Fruit fly (Drosophila melanogaster) whole organism, prepupa: ENCODE measurements around the gene CG8765.

Experiments
- Blimp-1 ChIP-seq: fragments of 200-800 bp; sonication (Bioruptor generic); optimal IDR thresholded peaks from 3 replicates; lab custom pipeline; 2017; ENCODE audit warnings: missing biosample characterization, missing genetic modification characterization, mild to moderate bottlenecking, moderate library complexity, missing genetic modification reagents
- CG10631 ChIP-seq: fragments of 200-800 bp; sonication (Bioruptor generic); optimal IDR thresholded peaks from 2 replicates; lab custom pipeline; 2016; ENCODE audit warnings: missing biosample characterization, missing genetic modification characterization
- CG10669 ChIP-seq: fragments of 200-800 bp; sonication (Bioruptor generic); optimal IDR thresholded peaks from 3 replicates; lab custom pipeline; 2018; ENCODE audit warnings: missing biosample characterization, mild to moderate bottlenecking, missing genetic modification characterization, moderate library complexity
- CG11294 ChIP-seq: fragments of 200-800 bp; sonication (Bioruptor generic); IDR thresholded peaks from 2 replicates; pipeline ENCODE4 v1.3.6; 2022; ENCODE audit warnings: missing biosample characterization, missing genetic modification characterization
- CG11762 ChIP-seq: fragments of 200-800 bp; sonication (Bioruptor generic); optimal IDR thresholded peaks from 3 replicates; lab custom pipeline; 2016; ENCODE audit warnings: missing biosample characterization, missing genetic modification characterization; ENCODE audit not compliant: insufficient read depth
- CG15336 ChIP-seq: fragments of 200-800 bp; sonication (Bioruptor generic); IDR thresholded peaks from 2 replicates; pipeline ENCODE4 v1.3.6; 2022; ENCODE audit warnings: missing biosample characterization, missing genetic modification characterization
- CG1621 ChIP-seq: fragments of 200-800 bp; sonication (Bioruptor generic); optimal IDR thresholded peaks from 3 replicates; lab custom pipeline; 2018; ENCODE audit warnings: missing biosample characterization, mild to moderate bottlenecking, missing genetic modification characterization
- CG16779 ChIP-seq: fragments of 200-800 bp; sonication (Bioruptor generic); optimal IDR thresholded peaks from 3 replicates; lab custom pipeline; 2017; ENCODE audit warnings: missing biosample characterization, mild to moderate bottlenecking, missing genetic modification characterization
- CG3032 ChIP-seq: fragments of 200-800 bp; optimal IDR thresholded peaks from 2 replicates; lab custom pipeline; 2019; ENCODE audit warnings: missing biosample characterization, mild to moderate bottlenecking, missing genetic modification characterization, moderate library complexity
- CG34406 ChIP-seq: fragments of 200-800 bp; sonication (Bioruptor generic); optimal IDR thresholded peaks from 3 replicates; lab custom pipeline; 2016; ENCODE audit warnings: missing biosample characterization, missing genetic modification characterization
- CG4318 ChIP-seq: fragments of 200-800 bp; sonication (Bioruptor generic); optimal IDR thresholded peaks from 3 replicates; lab custom pipeline; 2017; ENCODE audit warnings: missing biosample characterization, mild to moderate bottlenecking, missing genetic modification characterization
- CG6276 ChIP-seq: fragments of 200-800 bp; sonication (Bioruptor generic); optimal IDR thresholded peaks from 2 replicates; lab custom pipeline; 2017; ENCODE audit warnings: missing biosample characterization, mild to moderate bottlenecking, missing genetic modification characterization
- CG6792 ChIP-seq: fragments of 200-800 bp; sonication (Bioruptor generic); optimal IDR thresholded peaks from 3 replicates; lab custom pipeline; 2016; ENCODE audit warnings: missing biosample characterization, missing genetic modification characterization
- CG6808 ChIP-seq: fragments of 200-800 bp; sonication (Bioruptor generic); optimal IDR thresholded peaks from 3 replicates; lab custom pipeline; 2017; ENCODE audit warnings: missing biosample characterization, missing genetic modification characterization, mild to moderate bottlenecking, moderate library complexity, missing genetic modification reagents
- CG6854 ChIP-seq: fragments of 200-800 bp; sonication (Bioruptor generic); optimal IDR thresholded peaks from 2 replicates; lab custom pipeline; 2017; ENCODE audit warnings: missing biosample characterization, mild to moderate bottlenecking, missing genetic modification characterization
- CG8119 ChIP-seq: fragments of 200-800 bp; sonication (Bioruptor generic); IDR thresholded peaks from 3 replicates; pipeline ENCODE4 v1.3.6; 2022; ENCODE audit warnings: missing biosample characterization, missing genetic modification characterization
- CG8319 ChIP-seq: fragments of 200-800 bp; sonication (Bioruptor generic); optimal IDR thresholded peaks from 3 replicates; lab custom pipeline; 2016; ENCODE audit warnings: missing biosample characterization, missing genetic modification characterization
- CG9139 ChIP-seq: fragments of 200-800 bp; sonication (Bioruptor generic); optimal IDR thresholded peaks from 3 replicates; lab custom pipeline; 2017; ENCODE audit warnings: missing biosample characterization, mild to moderate bottlenecking, missing genetic modification characterization
- Eip75B ChIP-seq: fragments of 200-800 bp; sonication (Bioruptor generic); optimal IDR thresholded peaks from 3 replicates; lab custom pipeline; 2016; ENCODE audit warnings: missing biosample characterization, missing genetic modification characterization
- Eip78C ChIP-seq: fragments of 200-800 bp; sonication (Bioruptor generic); peaks from one replicate; lab custom pipeline; 2016; ENCODE audit warnings: missing biosample characterization, missing genetic modification characterization
- Eip93F ChIP-seq: fragments of 200-800 bp; sonication (Bioruptor generic); optimal IDR thresholded peaks from 2 replicates; lab custom pipeline; 2016; ENCODE audit warnings: missing biosample characterization, mild to moderate bottlenecking, missing genetic modification characterization
- Gug ChIP-seq: fragments of 200-800 bp; sonication (Bioruptor generic); IDR thresholded peaks from 2 replicates; pipeline ENCODE4 v1.3.6; 2022; ENCODE audit warnings: missing biosample characterization, missing genetic modification characterization
- Hr38 ChIP-seq: sonication (Bioruptor generic); optimal IDR thresholded peaks from 2 replicates; lab custom pipeline; 2016; ENCODE audit warnings: missing biosample characterization, missing genetic modification characterization
- Hr4 ChIP-seq: fragments of 200-800 bp; sonication (Bioruptor generic); optimal IDR thresholded peaks from 3 replicates; lab custom pipeline; 2016; ENCODE audit warnings: missing biosample characterization, missing genetic modification characterization
- Lpt ChIP-seq: fragments of 200-800 bp; sonication (Bioruptor generic); optimal IDR thresholded peaks from 3 replicates; lab custom pipeline; 2016; ENCODE audit warnings: missing biosample characterization, missing genetic modification characterization
- Met ChIP-seq: fragments of 200-800 bp; sonication (Bioruptor generic); optimal IDR thresholded peaks from 3 replicates; lab custom pipeline; 2016; ENCODE audit warnings: missing biosample characterization, missing genetic modification characterization
- OdsH ChIP-seq: fragments of 200-800 bp; sonication (Bioruptor generic); optimal IDR thresholded peaks from 3 replicates; lab custom pipeline; 2016; ENCODE audit warnings: missing biosample characterization, missing genetic modification characterization
- Smox ChIP-seq: fragments of 200-800 bp; sonication (Bioruptor generic); optimal IDR thresholded peaks from 3 replicates; lab custom pipeline; 2016; ENCODE audit warnings: missing biosample characterization, missing genetic modification characterization
- Sox102F ChIP-seq: fragments of 200-800 bp; sonication (Bioruptor generic); optimal IDR thresholded peaks from 2 replicates; lab custom pipeline; 2016; ENCODE audit warnings: missing biosample characterization, mild to moderate bottlenecking, missing genetic modification characterization
- Sox15 ChIP-seq: fragments of 200-800 bp; sonication (Bioruptor generic); optimal IDR thresholded peaks from 3 replicates; lab custom pipeline; 2016; ENCODE audit warnings: missing biosample characterization, missing genetic modification characterization
- acj6 ChIP-seq: fragments of 200-800 bp; sonication (Bioruptor generic); optimal IDR thresholded peaks from 3 replicates; lab custom pipeline; 2016; ENCODE audit warnings: missing biosample characterization, missing genetic modification characterization
- dsx ChIP-seq: fragments of 200-800 bp; optimal IDR thresholded peaks from 3 replicates; lab custom pipeline; 2019; ENCODE audit warnings: missing biosample characterization, mild to moderate bottlenecking, missing genetic modification characterization, moderate library complexity; ENCODE audit not compliant: poor library complexity, severe bottlenecking
- eg ChIP-seq: fragments of 200-800 bp; sonication (Bioruptor generic); IDR thresholded peaks from 3 replicates; pipeline ENCODE4 v1.3.6; 2022; ENCODE audit warnings: missing biosample characterization, missing genetic modification characterization
- esn ChIP-seq: fragments of 200-800 bp; sonication (Bioruptor generic); optimal IDR thresholded peaks from 2 replicates; lab custom pipeline; 2016; ENCODE audit warnings: missing biosample characterization, mild to moderate bottlenecking, missing genetic modification characterization, moderate library complexity
- fd59A ChIP-seq: fragments of 200-800 bp; sonication (Bioruptor generic); optimal IDR thresholded peaks from 2 replicates; lab custom pipeline; 2017; ENCODE audit warnings: missing biosample characterization, mild to moderate bottlenecking, missing genetic modification characterization, missing genetic modification reagents
- fkh ChIP-seq: fragments of 200-800 bp; sonication (Bioruptor generic); optimal IDR thresholded peaks from 3 replicates; lab custom pipeline; 2017; ENCODE audit warnings: missing biosample characterization, mild to moderate bottlenecking, missing genetic modification characterization, moderate library complexity
- lz ChIP-seq: fragments of 200-800 bp; sonication (Bioruptor generic); optimal IDR thresholded peaks from 3 replicates; lab custom pipeline; 2016; ENCODE audit warnings: missing biosample characterization, missing genetic modification characterization
- net ChIP-seq: fragments of 200-800 bp; sonication (Bioruptor generic); optimal IDR thresholded peaks from 3 replicates; lab custom pipeline; 2016; ENCODE audit warnings: missing biosample characterization, missing genetic modification characterization
- pdm3 ChIP-seq: fragments of 200-800 bp; sonication (Bioruptor generic); optimal IDR thresholded peaks from 3 replicates; lab custom pipeline; 2016; ENCODE audit warnings: missing biosample characterization, missing genetic modification characterization
- ss ChIP-seq, 2 experiments: fragments of 200-800 bp; sonication (Bioruptor generic); optimal IDR thresholded peaks; 2 replicates in 1 of 2; 3 replicates in 1 of 2; lab custom pipeline; 2017 to 2018; ENCODE audit warnings: mild to moderate bottlenecking in 2 of 2, missing biosample characterization in 2 of 2, missing genetic modification characterization in 2 of 2, moderate library complexity in 1 of 2
- svp ChIP-seq: fragments of 200-800 bp; sonication (Bioruptor generic); peaks from one replicate; lab custom pipeline; 2016; ENCODE audit warnings: missing biosample characterization, missing genetic modification characterization
- topi ChIP-seq: fragments of 200-800 bp; sonication (Bioruptor generic); optimal IDR thresholded peaks from 3 replicates; lab custom pipeline; 2016; ENCODE audit warnings: missing biosample characterization, missing genetic modification characterization
- vri ChIP-seq: fragments of 200-800 bp; sonication (Bioruptor generic); optimal IDR thresholded peaks from 3 replicates; lab custom pipeline; 2016; ENCODE audit warnings: missing biosample characterization, mild to moderate bottlenecking, missing genetic modification characterization

The CG8765 gene

DNA sequence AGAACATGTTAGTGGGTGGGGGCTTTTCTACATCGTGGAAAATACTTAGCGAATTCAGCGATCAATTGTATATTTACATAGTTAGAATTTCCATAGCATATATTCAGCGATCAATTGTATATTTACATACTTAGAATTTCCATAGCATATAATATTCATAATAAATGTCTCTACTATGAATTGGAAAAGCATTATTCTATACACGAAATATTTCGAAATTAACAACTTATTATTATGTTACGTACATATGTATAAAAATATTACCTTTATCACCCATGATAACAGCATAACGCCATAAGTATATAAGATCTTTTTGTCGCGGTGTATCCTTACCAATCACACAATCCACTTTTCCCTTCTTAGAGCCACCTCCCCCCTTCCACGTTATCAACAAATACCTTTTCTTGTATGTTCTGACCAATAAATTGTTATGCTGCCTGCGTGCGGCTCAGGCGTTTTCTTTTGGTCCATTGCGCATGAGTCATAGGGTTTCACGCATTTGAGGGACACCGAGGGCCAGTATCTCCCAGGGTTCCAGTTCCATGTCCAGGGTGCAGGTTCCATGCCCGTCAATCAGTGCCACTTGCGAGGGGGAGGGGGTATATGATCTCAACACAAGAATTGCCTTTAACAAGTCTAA, 50.2 kb downstream of the CG8765 start (continued):
- TF ChIP-seq CG8319 (GFP tag; lab: Kevin White, UChicago) = no peak
- no peak for TF ChIP-seq net (GFP tag; lab: Kevin White, UChicago)
- TF ChIP-seq Smox (GFP tag; lab: Kevin White, UChicago) = peak; percentile 22
- no peak for TF ChIP-seq fd59A (GFP tag; lab: Kevin White, UChicago)
- TF ChIP-seq topi = no peak
- peak; percentile 10 for TF ChIP-seq acj6 (GFP tag; lab: Kevin White, UChicago)
- no peak for TF ChIP-seq CG9139
- peak; percentile 84 for TF ChIP-seq Eip78C (GFP tag; lab: Kevin White, UChicago)
- no peak for TF ChIP-seq CG10669 (GFP tag; lab: Kevin White, UChicago)
- no peak for TF ChIP-seq Hr4 (GFP tag; lab: Kevin White, UChicago)
- no peak for TF ChIP-seq Lpt (GFP tag; lab: Kevin White, UChicago)
- TF ChIP-seq eg (GFP tag; lab: Robert Waterston, UW) = no peak
- TF ChIP-seq CG1621 (tag; lab: Kevin White, UChicago) = no peak

DNA sequence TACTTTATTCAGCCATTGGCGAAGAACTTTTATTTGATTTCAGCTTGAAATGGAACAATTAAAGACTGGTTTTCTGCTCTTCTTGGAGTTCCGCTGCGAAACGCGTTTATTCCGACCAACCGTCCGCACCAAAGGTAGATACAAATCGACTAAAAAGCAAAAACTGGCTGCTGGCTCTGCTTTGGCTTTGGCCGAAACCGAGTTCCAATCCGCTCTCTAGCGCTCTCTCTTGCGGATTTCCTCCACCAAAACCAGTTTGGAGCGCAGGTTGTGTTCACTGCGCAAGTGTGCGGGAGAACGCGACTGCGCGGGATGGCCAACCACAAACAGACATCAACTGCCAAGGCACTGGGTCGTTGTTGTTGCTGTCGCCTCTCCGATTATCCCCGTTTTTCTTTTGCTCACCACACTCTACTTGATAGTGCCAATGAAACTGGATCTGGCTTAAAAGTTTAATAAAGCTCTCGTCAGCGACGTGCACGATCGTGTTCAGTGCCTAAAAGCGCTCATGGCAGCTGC, 51.6 kb downstream of the CG8765 start, which contains the start of gene wnd:
wnd (minus strand) TSS at position 306 of the 519 bp plus-strand sequence.
- TF ChIP-seq topi (no peak), CG34406 (GFP tag; lab: Kevin White, UChicago) (no peak), CG8319 (GFP tag; lab: Kevin White, UChicago) (no peak), fkh (GFP tag; lab: Kevin White, UChicago) (peak; percentile 55), vri (GFP tag; lab: Kevin White, UChicago) (no peak), CG9139 (peak; percentile 12), ss (GFP tag; optimal IDR thresholded peaks at IDR 0.05; lab: Kevin White, UChicago) (peak in 1 of 2 experiments; percentile 42), Lpt (GFP tag; lab: Kevin White, UChicago) (peak; percentile 29), CG15336 (GFP tag; lab: Robert Waterston, UW) (peak; percentile 69), CG8119 (peak; percentile 32; the same call in 1 of the 3 replicates), CG6854 (peak; percentile 3), Sox102F (peak; percentile 34), Eip78C (GFP tag; lab: Kevin White, UChicago) (peak; percentile 66)

DNA sequence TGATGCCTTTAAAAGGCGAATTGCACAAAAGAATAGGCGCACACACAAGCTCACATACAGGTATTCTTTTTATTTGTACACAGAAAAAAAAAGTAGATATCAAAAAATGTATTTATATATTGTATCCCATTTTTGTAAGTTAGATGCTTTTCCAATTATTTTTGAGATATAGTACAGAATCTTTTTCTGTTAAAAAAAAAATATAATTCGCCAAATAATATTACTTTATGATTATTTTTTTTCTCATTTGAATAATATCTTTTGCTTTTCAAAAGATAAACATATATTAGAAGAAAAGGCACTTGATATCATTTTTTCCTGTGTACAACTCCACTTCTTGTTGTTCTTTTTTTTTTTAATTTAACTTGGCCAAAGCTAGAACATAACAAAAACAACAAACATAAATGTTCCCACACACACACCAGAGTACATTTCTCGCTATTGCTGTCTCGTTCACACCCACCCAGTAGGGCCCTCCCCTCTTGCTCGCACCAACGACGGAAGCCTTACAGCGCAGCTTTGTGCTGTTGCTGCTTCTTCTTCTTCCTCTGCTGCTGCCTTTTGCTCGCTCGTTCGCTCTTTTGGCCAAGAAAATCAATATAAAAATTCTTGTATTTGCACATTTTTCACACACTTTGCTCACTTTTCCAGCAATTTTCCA, 52.2 kb downstream of the CG8765 start:
- peak; percentile 52 for TF ChIP-seq pdm3 (GFP tag; lab: Kevin White, UChicago)
- TF ChIP-seq Eip78C (GFP tag; lab: Kevin White, UChicago) = peak; percentile 92
- peak; percentile 65 for TF ChIP-seq esn (GFP tag; lab: Kevin White, UChicago)
- peak; percentile 39 for TF ChIP-seq CG16779 (tag; lab: Kevin White, UChicago)
- TF ChIP-seq fd59A (GFP tag; lab: Kevin White, UChicago) = peak; percentile 33
- TF ChIP-seq fkh (GFP tag; lab: Kevin White, UChicago) = no peak
- peak; percentile 54 for TF ChIP-seq CG4318
- peak; percentile 91 for TF ChIP-seq CG15336 (GFP tag; lab: Robert Waterston, UW)
- peak; percentile 11 for TF ChIP-seq Sox102F
- TF ChIP-seq CG6854 = no peak
- peak; percentile 33 for TF ChIP-seq Hr4 (GFP tag; lab: Kevin White, UChicago)
- TF ChIP-seq Sox15 (GFP tag; lab: Kevin White, UChicago) = peak; percentile 21
- TF ChIP-seq CG8319 (GFP tag; lab: Kevin White, UChicago) = peak; percentile 13
- peak; percentile 57 to 81 for TF ChIP-seq ss (GFP tag; optimal IDR thresholded peaks at IDR 0.05; lab: Kevin White, UChicago)
- TF ChIP-seq CG11294 (GFP tag; lab: Robert Waterston, UW) = peak; percentile 59; the same call in 1 of the 2 replicates
- peak; percentile 49 for TF ChIP-seq Met (GFP tag; lab: Kevin White, UChicago)
- TF ChIP-seq OdsH (GFP tag; lab: Kevin White, UChicago) = peak; percentile 63
- peak; percentile 80 for TF ChIP-seq dsx (GFP tag; lab: Kevin White, UChicago)
- TF ChIP-seq lz (GFP tag; lab: Kevin White, UChicago) = peak; percentile 9
- peak; percentile 53 for TF ChIP-seq CG6792 (GFP tag; lab: Kevin White, UChicago)
- peak; percentile 79 for TF ChIP-seq Gug (GFP tag; lab: Robert Waterston, UW)
- no peak for TF ChIP-seq Blimp-1
- TF ChIP-seq Hr38 = no peak
- peak; percentile 81 for TF ChIP-seq CG6808 (GFP tag; lab: Kevin White, UChicago)
- peak; percentile 78 for TF ChIP-seq CG6276 (GFP tag; lab: Kevin White, UChicago)
- TF ChIP-seq Eip93F = no peak
- TF ChIP-seq CG10631 (GFP tag; lab: Kevin White, UChicago) = peak; percentile 84
- peak; percentile 69 for TF ChIP-seq Eip75B (GFP tag; lab: Kevin White, UChicago)
- peak; percentile 91 for TF ChIP-seq CG3032 (tag; lab: Kevin White, UChicago)
- TF ChIP-seq svp (GFP tag; lab: Kevin White, UChicago) = peak; percentile 86
- TF ChIP-seq CG11762 (GFP tag; lab: Kevin White, UChicago) = peak; percentile 56
